Fruit fly (Drosophila melanogaster) whole organism, prepupa: ENCODE results near the gene ras.

ENCODE experiments used
- CG11294 ChIP-seq: fragments of 200-800 bp; sonication (Bioruptor generic); IDR thresholded peaks from 2 replicates; pipeline ENCODE4 v1.3.6; 2022; ENCODE audit warnings: missing biosample characterization, missing genetic modification characterization
- CG11902 ChIP-seq: fragments of 200-800 bp; sonication (Bioruptor generic); optimal IDR thresholded peaks from 3 replicates; lab custom pipeline; 2016; ENCODE audit warnings: missing biosample characterization, missing genetic modification characterization
- CG15336 ChIP-seq: fragments of 200-800 bp; sonication (Bioruptor generic); IDR thresholded peaks from 2 replicates; pipeline ENCODE4 v1.3.6; 2022; ENCODE audit warnings: missing biosample characterization, missing genetic modification characterization
- CG16779 ChIP-seq: fragments of 200-800 bp; sonication (Bioruptor generic); optimal IDR thresholded peaks from 3 replicates; lab custom pipeline; 2017; ENCODE audit warnings: missing biosample characterization, mild to moderate bottlenecking, missing genetic modification characterization
- CG32006 ChIP-seq: fragments of 200-800 bp; sonication (Bioruptor generic); optimal IDR thresholded peaks from 3 replicates; lab custom pipeline; 2017; ENCODE audit warnings: missing biosample characterization, mild to moderate bottlenecking, missing genetic modification characterization
- CG34406 ChIP-seq: fragments of 200-800 bp; sonication (Bioruptor generic); optimal IDR thresholded peaks from 3 replicates; lab custom pipeline; 2016; ENCODE audit warnings: missing biosample characterization, missing genetic modification characterization
- CG3919 ChIP-seq: fragments of 200-800 bp; sonication (Bioruptor generic); optimal IDR thresholded peaks from 3 replicates; lab custom pipeline; 2016; ENCODE audit warnings: missing biosample characterization, missing genetic modification characterization
- CG4318 ChIP-seq: fragments of 200-800 bp; sonication (Bioruptor generic); optimal IDR thresholded peaks from 3 replicates; lab custom pipeline; 2017; ENCODE audit warnings: missing biosample characterization, mild to moderate bottlenecking, missing genetic modification characterization
- CG6163 ChIP-seq: fragments of 200-800 bp; sonication (Bioruptor generic); IDR thresholded peaks from 3 replicates; pipeline ENCODE4 v1.3.6; 2022; ENCODE audit warnings: missing biosample characterization, missing genetic modification characterization
- CG6276 ChIP-seq: fragments of 200-800 bp; sonication (Bioruptor generic); optimal IDR thresholded peaks from 2 replicates; lab custom pipeline; 2017; ENCODE audit warnings: missing biosample characterization, mild to moderate bottlenecking, missing genetic modification characterization
- CG6792 ChIP-seq: fragments of 200-800 bp; sonication (Bioruptor generic); optimal IDR thresholded peaks from 3 replicates; lab custom pipeline; 2016; ENCODE audit warnings: missing biosample characterization, missing genetic modification characterization
- CG6808 ChIP-seq: fragments of 200-800 bp; sonication (Bioruptor generic); optimal IDR thresholded peaks from 3 replicates; lab custom pipeline; 2017; ENCODE audit warnings: missing biosample characterization, missing genetic modification characterization, mild to moderate bottlenecking, moderate library complexity, missing genetic modification reagents
- CG6854 ChIP-seq: fragments of 200-800 bp; sonication (Bioruptor generic); optimal IDR thresholded peaks from 2 replicates; lab custom pipeline; 2017; ENCODE audit warnings: missing biosample characterization, mild to moderate bottlenecking, missing genetic modification characterization
- CG7368 ChIP-seq: fragments of 200-800 bp; sonication (Bioruptor generic); optimal IDR thresholded peaks from 3 replicates; lab custom pipeline; 2016; ENCODE audit warnings: missing biosample characterization, missing genetic modification characterization
- CG8119 ChIP-seq: fragments of 200-800 bp; sonication (Bioruptor generic); IDR thresholded peaks from 3 replicates; pipeline ENCODE4 v1.3.6; 2022; ENCODE audit warnings: missing biosample characterization, missing genetic modification characterization
- CG9139 ChIP-seq: fragments of 200-800 bp; sonication (Bioruptor generic); optimal IDR thresholded peaks from 3 replicates; lab custom pipeline; 2017; ENCODE audit warnings: missing biosample characterization, mild to moderate bottlenecking, missing genetic modification characterization
- Eip93F ChIP-seq: fragments of 200-800 bp; sonication (Bioruptor generic); optimal IDR thresholded peaks from 2 replicates; lab custom pipeline; 2016; ENCODE audit warnings: missing biosample characterization, mild to moderate bottlenecking, missing genetic modification characterization
- Ets21C ChIP-seq: fragments of 200-800 bp; sonication (Bioruptor generic); optimal IDR thresholded peaks from 3 replicates; lab custom pipeline; 2016; ENCODE audit warnings: missing biosample characterization, missing genetic modification characterization
- Gug ChIP-seq: fragments of 200-800 bp; sonication (Bioruptor generic); IDR thresholded peaks from 2 replicates; pipeline ENCODE4 v1.3.6; 2022; ENCODE audit warnings: missing biosample characterization, missing genetic modification characterization
- Hr39 ChIP-seq: fragments of 200-800 bp; sonication (Bioruptor generic); optimal IDR thresholded peaks from 2 replicates; lab custom pipeline; 2016; ENCODE audit warnings: missing biosample characterization, missing genetic modification characterization
- Hr4 ChIP-seq: fragments of 200-800 bp; sonication (Bioruptor generic); optimal IDR thresholded peaks from 3 replicates; lab custom pipeline; 2016; ENCODE audit warnings: missing biosample characterization, missing genetic modification characterization
- Met ChIP-seq: fragments of 200-800 bp; sonication (Bioruptor generic); optimal IDR thresholded peaks from 3 replicates; lab custom pipeline; 2016; ENCODE audit warnings: missing biosample characterization, missing genetic modification characterization
- OdsH ChIP-seq: fragments of 200-800 bp; sonication (Bioruptor generic); optimal IDR thresholded peaks from 3 replicates; lab custom pipeline; 2016; ENCODE audit warnings: missing biosample characterization, missing genetic modification characterization
- Smox ChIP-seq: fragments of 200-800 bp; sonication (Bioruptor generic); optimal IDR thresholded peaks from 3 replicates; lab custom pipeline; 2016; ENCODE audit warnings: missing biosample characterization, missing genetic modification characterization
- Sox102F ChIP-seq: fragments of 200-800 bp; sonication (Bioruptor generic); optimal IDR thresholded peaks from 2 replicates; lab custom pipeline; 2016; ENCODE audit warnings: missing biosample characterization, mild to moderate bottlenecking, missing genetic modification characterization
- Sox14 ChIP-seq: fragments of 200-800 bp; sonication (Bioruptor generic); optimal IDR thresholded peaks from 3 replicates; lab custom pipeline; 2016; ENCODE audit warnings: missing biosample characterization, missing genetic modification characterization
- acj6 ChIP-seq: fragments of 200-800 bp; sonication (Bioruptor generic); optimal IDR thresholded peaks from 3 replicates; lab custom pipeline; 2016; ENCODE audit warnings: missing biosample characterization, missing genetic modification characterization
- cyc ChIP-seq: fragments of 200-800 bp; sonication (Bioruptor generic); optimal IDR thresholded peaks from 3 replicates; lab custom pipeline; 2016; ENCODE audit warnings: missing biosample characterization, missing genetic modification characterization
- dac ChIP-seq: fragments of 200-800 bp; sonication (Bioruptor generic); optimal IDR thresholded peaks from 2 replicates; lab custom pipeline; 2017; ENCODE audit warnings: missing biosample characterization, mild to moderate bottlenecking, missing genetic modification characterization
- dsx ChIP-seq: fragments of 200-800 bp; optimal IDR thresholded peaks from 3 replicates; lab custom pipeline; 2019; ENCODE audit warnings: missing biosample characterization, mild to moderate bottlenecking, missing genetic modification characterization, moderate library complexity; ENCODE audit not compliant: poor library complexity, severe bottlenecking
- eg ChIP-seq: fragments of 200-800 bp; sonication (Bioruptor generic); IDR thresholded peaks from 3 replicates; pipeline ENCODE4 v1.3.6; 2022; ENCODE audit warnings: missing biosample characterization, missing genetic modification characterization
- fd59A ChIP-seq: fragments of 200-800 bp; sonication (Bioruptor generic); optimal IDR thresholded peaks from 2 replicates; lab custom pipeline; 2017; ENCODE audit warnings: missing biosample characterization, mild to moderate bottlenecking, missing genetic modification characterization, missing genetic modification reagents
- fd85E ChIP-seq: fragments of 200-800 bp; sonication (Bioruptor generic); optimal IDR thresholded peaks from 3 replicates; lab custom pipeline; 2016; ENCODE audit warnings: missing biosample characterization, missing genetic modification characterization
- fkh ChIP-seq: fragments of 200-800 bp; sonication (Bioruptor generic); optimal IDR thresholded peaks from 3 replicates; lab custom pipeline; 2017; ENCODE audit warnings: missing biosample characterization, mild to moderate bottlenecking, missing genetic modification characterization, moderate library complexity
- salr ChIP-seq, 2 experiments: fragments of 200-800 bp; sonication (Bioruptor generic); optimal IDR thresholded peaks; 3 replicates each; lab custom pipeline; 2016 to 2018; ENCODE audit warnings: missing biosample characterization in 2 of 2, missing genetic modification characterization in 2 of 2, mild to moderate bottlenecking in 1 of 2
- spab ChIP-seq: fragments of 200-800 bp; sonication (Bioruptor generic); optimal IDR thresholded peaks from 2 replicates; lab custom pipeline; 2017; ENCODE audit warnings: missing biosample characterization, mild to moderate bottlenecking, missing genetic modification characterization, missing genetic modification reagents
- ss ChIP-seq, 2 experiments: fragments of 200-800 bp; sonication (Bioruptor generic); optimal IDR thresholded peaks; 2 replicates in 1 of 2; 3 replicates in 1 of 2; lab custom pipeline; 2017 to 2018; ENCODE audit warnings: mild to moderate bottlenecking in 2 of 2, missing biosample characterization in 2 of 2, missing genetic modification characterization in 2 of 2, moderate library complexity in 1 of 2
- svp ChIP-seq: fragments of 200-800 bp; sonication (Bioruptor generic); peaks from one replicate; lab custom pipeline; 2016; ENCODE audit warnings: missing biosample characterization, missing genetic modification characterization
- topi ChIP-seq: fragments of 200-800 bp; sonication (Bioruptor generic); optimal IDR thresholded peaks from 3 replicates; lab custom pipeline; 2016; ENCODE audit warnings: missing biosample characterization, missing genetic modification characterization
- vri ChIP-seq: fragments of 200-800 bp; sonication (Bioruptor generic); optimal IDR thresholded peaks from 3 replicates; lab custom pipeline; 2016; ENCODE audit warnings: missing biosample characterization, mild to moderate bottlenecking, missing genetic modification characterization

ras gene

dm6 chrX:10741754-10742577 is 2.3 kb upstream of the ras start (continued):
- TF ChIP-seq CG3919 (GFP tag; lab: Kevin White, UChicago) (peak; percentile 7), fd59A (GFP tag; lab: Kevin White, UChicago) (no peak), spab (GFP tag; lab: Kevin White, UChicago) (peak; percentile 42), OdsH (no peak), CG11294 (GFP tag; lab: Robert Waterston, UW) (no peak), salr (GFP tag; optimal IDR thresholded peaks at IDR 0.05; lab: Kevin White, UChicago) (peak in 1 of 2 experiments; percentile 47), Hr39 (GFP tag; lab: Kevin White, UChicago) (no peak), Sox14 (GFP tag; lab: Kevin White, UChicago) (peak; percentile 86), Eip93F (GFP tag; lab: Kevin White, UChicago) (no peak)

dm6 chrX:10742578-10742976 is 1.7 kb upstream of the ras start:
- TF ChIP-seq CG16779 (tag; lab: Kevin White, UChicago) (no peak), CG6276 (GFP tag; lab: Kevin White, UChicago) (peak; percentile 56), salr (GFP tag; optimal IDR thresholded peaks at IDR 0.05; lab: Kevin White, UChicago) (no peak), ss (GFP tag; optimal IDR thresholded peaks at IDR 0.05; lab: Kevin White, UChicago) (no peak), CG8119 (GFP tag; lab: Robert Waterston, UW) (0 out of 3 replicates have a peak, but pooled peaks have one; percentile 20), Gug (GFP tag; lab: Robert Waterston, UW) (no peak), dsx (GFP tag; lab: Kevin White, UChicago) (no peak), CG15336 (GFP tag; lab: Robert Waterston, UW) (0 out of 2 replicates have a peak, but pooled peaks have one; percentile 16), CG6808 (GFP tag; lab: Kevin White, UChicago) (peak; percentile 4), cyc (no peak), CG9139 (GFP tag; lab: Kevin White, UChicago) (peak; percentile 17), CG32006 (GFP tag; lab: Kevin White, UChicago) (no peak), eg (GFP tag; lab: Robert Waterston, UW) (peak; percentile 76), Sox102F (GFP tag; lab: Kevin White, UChicago) (no peak), Smox (GFP tag; lab: Kevin White, UChicago) (no peak), Met (GFP tag; lab: Kevin White, UChicago) (no peak), CG6163 (GFP tag; lab: Robert Waterston, UW) (peak; percentile 52; the same call in 2 of the 3 replicates), topi (no peak), vri (GFP tag; lab: Kevin White, UChicago) (peak; percentile 36), fkh (GFP tag; lab: Kevin White, UChicago) (peak; percentile 36)

- TF ChIP-seq dac (GFP tag; lab: Kevin White, UChicago), result no peak
- TF ChIP-seq CG8119 (GFP tag; lab: Robert Waterston, UW), result peak; percentile 33; the same call in 1 of the 3 replicates
- no peak for TF ChIP-seq CG6808 (GFP tag; lab: Kevin White, UChicago)
- TF ChIP-seq CG4318 (GFP tag; lab: Kevin White, UChicago), result no peak
Observed at dm6 chrX:10743825-10744224, 477 bp upstream of the ras start.

- TF ChIP-seq CG15336 (GFP tag; lab: Robert Waterston, UW), result peak; percentile 45; the same call in 1 of the 2 replicates
- TF ChIP-seq CG6163 (GFP tag; lab: Robert Waterston, UW), result peak; percentile 55
- no peak for TF ChIP-seq Eip93F (GFP tag; lab: Kevin White, UChicago)
- peak; percentile 52 for TF ChIP-seq CG3919 (GFP tag; lab: Kevin White, UChicago)
- no peak for TF ChIP-seq salr (GFP tag; optimal IDR thresholded peaks at IDR 0.05; lab: Kevin White, UChicago)
- TF ChIP-seq CG7368 (GFP tag; lab: Kevin White, UChicago), result peak; percentile 5
- TF ChIP-seq Hr4, result no peak
- no peak for TF ChIP-seq CG34406 (GFP tag; lab: Kevin White, UChicago)
- TF ChIP-seq svp (GFP tag; lab: Kevin White, UChicago), result peak; percentile 95
- no peak for TF ChIP-seq CG6792
- peak; percentile 37 for TF ChIP-seq CG9139 (GFP tag; lab: Kevin White, UChicago)
- TF ChIP-seq fd85E (GFP tag; lab: Kevin White, UChicago), result no peak
- TF ChIP-seq vri (GFP tag; lab: Kevin White, UChicago), result peak; percentile 72
- TF ChIP-seq Ets21C (GFP tag; lab: Kevin White, UChicago), result no peak
- no peak for TF ChIP-seq fd59A (GFP tag; lab: Kevin White, UChicago)
- TF ChIP-seq CG6808 (GFP tag; lab: Kevin White, UChicago), result no peak
- TF ChIP-seq CG6854 (GFP tag; lab: Kevin White, UChicago), result peak; percentile 65
- no peak for TF ChIP-seq acj6 (GFP tag; lab: Kevin White, UChicago)
- no peak for TF ChIP-seq CG4318 (GFP tag; lab: Kevin White, UChicago)
- TF ChIP-seq Gug (GFP tag; lab: Robert Waterston, UW), result no peak
- peak; percentile 65; the same call in 2 of the 3 replicates for TF ChIP-seq eg (GFP tag; lab: Robert Waterston, UW)
- no peak for TF ChIP-seq CG11902 (GFP tag; lab: Kevin White, UChicago)
Observed at dm6 chrX:10744773-10745589, 679 bp downstream of the ras start, which contains the start of gene stx. Gene stx, minus strand, starts transcription at chrX:10744943.
